Worm (Caenorhabditis elegans) whole organism, L4/young adult: ENCODE data around the gene F45B8.5.
"Not testable (repeated sequence)": the region's sequence is repeated elsewhere in the genome, so short reads cannot be mapped to it uniquely, and the experiment has no call there.

ENCODE experiments used
- W03F9.2 ChIP-seq: fragments of 150-350 bp; optimal IDR thresholded peaks from 2 replicates; lab custom pipeline; 2014; ENCODE audit warnings: missing biosample characterization, missing genetic modification characterization
- dao-5 ChIP-seq: sonication (generic microtip); optimal IDR thresholded peaks from 2 replicates; lab custom pipeline; 2016; ENCODE audit warnings: missing genotype, missing genetic modification characterization, moderate library complexity, missing compliant biosample characterization
- him-1 ChIP-seq: sonication (generic microtip); optimal IDR thresholded peaks from 2 replicates; lab custom pipeline; 2016; ENCODE audit warnings: missing genotype, missing genetic modification reagents, missing genetic modification characterization, missing compliant biosample characterization

F45B8.5 gene

ce11 chrX:14959393-14960073 is 6.3 kb upstream of the F45B8.5 start:
- no peak for TF ChIP-seq him-1 (tag; lab: Kevin White, UChicago)
- TF ChIP-seq W03F9.2 (tag; lab: Kevin White, UChicago) = no peak
- TF ChIP-seq dao-5 (tag; lab: Kevin White, UChicago) = no peak

ce11 chrX:14960841-14961240 is 5.0 kb upstream of the F45B8.5 start:
- no peak for TF ChIP-seq dao-5 (tag; lab: Kevin White, UChicago)
- no peak for TF ChIP-seq him-1 (tag; lab: Kevin White, UChicago)
- TF ChIP-seq W03F9.2 (tag; lab: Kevin White, UChicago) = no peak

ce11 chrX:14961471-14961870 is 4.4 kb upstream of the F45B8.5 start, which contains the start of gene idpp-3:
TSS of gene idpp-3 (minus strand) at chrX:14961571.
- no peak for TF ChIP-seq W03F9.2 (tag; lab: Kevin White, UChicago)
- TF ChIP-seq him-1 (tag; lab: Kevin White, UChicago) = no peak
- TF ChIP-seq dao-5 (tag; lab: Kevin White, UChicago) = no peak

- TF ChIP-seq him-1 (tag; lab: Kevin White, UChicago) = no peak
- no peak for TF ChIP-seq dao-5 (tag; lab: Kevin White, UChicago)
- TF ChIP-seq W03F9.2 (tag; lab: Kevin White, UChicago) = no peak
Measured at ce11 chrX:14962456-14962855, 3.4 kb upstream of the F45B8.5 start, which contains the start of gene rgs-10. TSS of gene rgs-10 (plus strand) at chrX:14962756.

ce11 chrX:14964253-14964652 is 1.6 kb upstream of the F45B8.5 start, which contains the start of gene rgs-11:
TSS of gene rgs-11 (plus strand) at chrX:14964553.
- TF ChIP-seq him-1 (tag; lab: Kevin White, UChicago) = no peak
- TF ChIP-seq dao-5 (tag; lab: Kevin White, UChicago) = no peak
- TF ChIP-seq W03F9.2 (tag; lab: Kevin White, UChicago) = no peak

ce11 chrX:14966515-14966914 is 654 bp downstream of the F45B8.5 start, which contains the start of gene F20D1.22:
TSS of gene F20D1.22 (plus strand) at chrX:14966815.
- TF ChIP-seq him-1, W03F9.2, dao-5 (tag; lab: Kevin White, UChicago): not testable (repeated sequence)

ce11 chrX:14969615-14970014 is 3.8 kb downstream of the F45B8.5 start:
- no peak for TF ChIP-seq dao-5 (tag; lab: Kevin White, UChicago)
- no peak for TF ChIP-seq W03F9.2 (tag; lab: Kevin White, UChicago)
- TF ChIP-seq him-1 (tag; lab: Kevin White, UChicago) = no peak

- TF ChIP-seq him-1 (tag; lab: Kevin White, UChicago) = no peak
- TF ChIP-seq dao-5 (tag; lab: Kevin White, UChicago) = no peak
- no peak for TF ChIP-seq W03F9.2 (tag; lab: Kevin White, UChicago)
Measured at ce11 chrX:14970221-14970801, 4.5 kb downstream of the F45B8.5 start, which contains the start of the genes flwr-1 and tbc-1. TSS of gene flwr-1 (minus strand) at chrX:14970271. TSS of gene tbc-1 (plus strand) at chrX:14970751.

- no peak for TF ChIP-seq him-1 (tag; lab: Kevin White, UChicago)
- no peak for TF ChIP-seq W03F9.2 (tag; lab: Kevin White, UChicago)
- no peak for TF ChIP-seq dao-5 (tag; lab: Kevin White, UChicago)
Measured at ce11 chrX:14973085-14973484, 7.2 kb downstream of the F45B8.5 start.

ce11 chrX:14975467-14976167 is 9.8 kb downstream of the F45B8.5 start, which contains the start of gene F20D1.3:
TSS of gene F20D1.3 (plus strand) at chrX:14976117.
- TF ChIP-seq dao-5 (tag; lab: Kevin White, UChicago) (no peak), W03F9.2 (tag; lab: Kevin White, UChicago) (peak; percentile 24)

ce11 chrX:14976840-14977534 is 11.1 kb downstream of the F45B8.5 start:
- TF ChIP-seq him-1 (tag; lab: Kevin White, UChicago) (no peak), W03F9.2 (tag; lab: Kevin White, UChicago) (no peak), dao-5 (tag; lab: Kevin White, UChicago) (no peak)

ce11 chrX:14978756-14979155 is 12.9 kb downstream of the F45B8.5 start:
- TF ChIP-seq dao-5 (tag; lab: Kevin White, UChicago) = no peak
- TF ChIP-seq him-1 (tag; lab: Kevin White, UChicago) = no peak
- peak; percentile 47 for TF ChIP-seq W03F9.2 (tag; lab: Kevin White, UChicago)
